Worm (Caenorhabditis elegans): ENCODE data around the gene nhr-98.

ce11 chrV:457839-458238 lies 4.2 kb downstream of the nhr-98 start:
- TF ChIP-seq nhr-90 (tag; optimal IDR thresholded peaks at IDR 0.05): no peak
- no peak for TF ChIP-seq mcd-1 (GFP tag; IDR thresholded peaks at IDR 0.05)
- TF ChIP-seq tbx-9 (tag; optimal IDR thresholded peaks at IDR 0.05; ENCODE audit: borderline replicate concordance): no peak
- TF ChIP-seq C06A6.2 (GFP tag; conservative IDR thresholded peaks at IDR 0.05): no peak
- TF ChIP-seq pha-4 (tag; optimal IDR thresholded peaks at IDR 0.05): peak; percentile 5
- TF ChIP-seq unc-62 (GFP tag; optimal IDR thresholded peaks at IDR 0.05): no peak
- no peak for TF ChIP-seq unc-130 (GFP tag; optimal IDR thresholded peaks at IDR 0.05)
- TF ChIP-seq nfyb-1 (GFP tag; IDR thresholded peaks at IDR 0.05): no peak
- no peak for TF ChIP-seq ama-1 (optimal IDR thresholded peaks at IDR 0.05)
- TF ChIP-seq ama-1 (GFP tag; optimal IDR thresholded peaks at IDR 0.05): no peak
- TF ChIP-seq snpc-4 (GFP tag; optimal IDR thresholded peaks at IDR 0.05): no peak
- no peak for TF ChIP-seq snpc-4 (tag; optimal IDR thresholded peaks at IDR 0.05)
- TF ChIP-seq bed-2 (GFP tag; IDR thresholded peaks at IDR 0.05): no peak
- no peak for TF ChIP-seq ztf-18 (tag; optimal IDR thresholded peaks at IDR 0.05)

All from whole organism, young adult.